Worm (Caenorhabditis elegans) whole organism, L1 larva: ENCODE measurements around the gene nhr-18.

Experiments
- ama-1 ChIP-seq: fragments of 150-350 bp; optimal IDR thresholded peaks from 2 replicates; lab custom pipeline; 2014
- dpl-1 ChIP-seq, 3 experiments: fragments of 150-350 bp in 2 of 3; sonication (generic microtip) in 1 of 3; optimal IDR thresholded peaks; 2 replicates each; lab custom pipeline; 2014 to 2017; ENCODE audit warnings: missing biosample characterization in 3 of 3, missing genetic modification characterization in 3 of 3, missing genetic modification reagents in 3 of 3
- hlh-17 ChIP-seq: fragments of 200-800 bp; sonication (Bioruptor generic); optimal IDR thresholded peaks from 2 replicates; lab custom pipeline; 2018; ENCODE audit warnings: missing genetic modification characterization, mild to moderate bottlenecking, missing compliant biosample characterization, moderate library complexity, borderline replicate concordance
- irx-1 ChIP-seq: sonication (generic microtip); optimal IDR thresholded peaks from 2 replicates; lab custom pipeline; 2016; ENCODE audit warnings: missing genetic modification characterization, missing compliant biosample characterization
- lir-3 ChIP-seq: sonication (generic microtip); optimal IDR thresholded peaks from 2 replicates; lab custom pipeline; 2016; ENCODE audit warnings: mild to moderate bottlenecking, missing genetic modification characterization, moderate library complexity, missing compliant biosample characterization; ENCODE audit not compliant: poor library complexity
- lsy-2 ChIP-seq, 2 experiments: fragments of 150-350 bp; optimal IDR thresholded peaks; 2 replicates each; lab custom pipeline; 2014; ENCODE audit warnings: missing biosample characterization in 2 of 2, missing genetic modification characterization in 2 of 2
- ztf-4 ChIP-seq: fragments of 150-350 bp; optimal IDR thresholded peaks from 2 replicates; lab custom pipeline; 2014; ENCODE audit warnings: missing biosample characterization, missing genetic modification characterization

- TF ChIP-seq lir-3 (tag; lab: Kevin White, UChicago) (no peak), ztf-4 (tag; lab: Kevin White, UChicago) (no peak), lsy-2 (tag; optimal IDR thresholded peaks at IDR 0.05; lab: Kevin White, UChicago) (no peak), dpl-1 (GFP tag; optimal IDR thresholded peaks at IDR 0.05; lab: Kevin White, UChicago) (no peak), irx-1 (tag; lab: Kevin White, UChicago) (no peak), hlh-17 (GFP tag; lab: Kevin White, UChicago) (no peak), ama-1 (lab: Kevin White, UChicago) (no peak)
Observed at ce11 chrV:2233177-2233576, 6.2 kb downstream of the nhr-18 start, which contains the start of gene nhr-96.
